Worm (Caenorhabditis elegans): Measurements from ENCODE around the gene K01A6.5.

- TF ChIP-seq flt-1 (GFP tag; IDR thresholded peaks at IDR 0.05) = no peak
- no peak for TF ChIP-seq cog-1 (tag; optimal IDR thresholded peaks at IDR 0.05)
- TF ChIP-seq ref-1 (GFP tag; conservative IDR thresholded peaks at IDR 0.05) = no peak
- no peak for TF ChIP-seq ztf-29 (GFP tag; IDR thresholded peaks at IDR 0.05)
- TF ChIP-seq med-1 (GFP tag; optimal IDR thresholded peaks at IDR 0.05; ENCODE audit: insufficient read depth) = no peak
- no peak for TF ChIP-seq ztf-23 (GFP tag; IDR thresholded peaks at IDR 0.05)
- no peak for TF ChIP-seq T22C8.4 (GFP tag; IDR thresholded peaks at IDR 0.05)
These were observed 49.0 kb upstream of the K01A6.5 start, which contains the start of gene ZK792.12 for ce11 chrIV:11693493-11693892.

All from whole organism, midembryonic.